Fruit fly (Drosophila melanogaster) whole organism, embryonic: ENCODE data around the gene CG13893.

ENCODE experiments used
- Awh ChIP-seq: fragments of 200-800 bp; sonication (Bioruptor generic); IDR thresholded peaks from 2 replicates; pipeline ENCODE4, ENCODE4 v1.3.6; 2022; ENCODE audit warnings: missing biosample characterization, missing genetic modification characterization
- B-H1 ChIP-seq: fragments of 200-800 bp; sonication (Bioruptor generic); IDR thresholded peaks from 3 replicates; pipeline ENCODE4 v1.3.6; 2022; ENCODE audit warnings: missing biosample characterization, missing genetic modification characterization
- B-H2 ChIP-seq: fragments of 200-800 bp; sonication (Bioruptor generic); optimal IDR thresholded peaks from 2 replicates; lab custom pipeline; 2018; ENCODE audit warnings: missing biosample characterization, mild to moderate bottlenecking, missing genetic modification characterization
- C15 ChIP-seq: fragments of 200-800 bp; sonication (Bioruptor generic); IDR thresholded peaks from 3 replicates; pipeline ENCODE4 v1.3.6; 2022; ENCODE audit warnings: missing biosample characterization, missing genetic modification characterization
- CG11695 ChIP-seq: fragments of 200-800 bp; sonication (Bioruptor generic); IDR thresholded peaks from 3 replicates; pipeline ENCODE4 v1.3.6; 2022; ENCODE audit warnings: missing biosample characterization, missing genetic modification characterization
- CG14965 ChIP-seq: fragments of 200-800 bp; sonication (Bioruptor generic); optimal IDR thresholded peaks from 2 replicates; lab custom pipeline; 2016; ENCODE audit warnings: missing biosample characterization, missing genetic modification characterization, borderline replicate concordance
- CG2116 ChIP-seq: fragments of 200-800 bp; sonication (Bioruptor generic); optimal IDR thresholded peaks from 3 replicates; lab custom pipeline; 2018; ENCODE audit warnings: missing biosample characterization, mild to moderate bottlenecking, missing genetic modification characterization
- CG3995 ChIP-seq: fragments of 200-800 bp; sonication (Bioruptor generic); optimal IDR thresholded peaks from 3 replicates; lab custom pipeline; 2016; ENCODE audit warnings: missing biosample characterization, missing genetic modification characterization
- CG4360 ChIP-seq: fragments of 200-800 bp; sonication (Bioruptor generic); IDR thresholded peaks from 2 replicates; pipeline ENCODE4 v1.3.6; 2022; ENCODE audit warnings: missing biosample characterization, missing genetic modification characterization
- CG6175 ChIP-seq: fragments of 200-800 bp; sonication (Bioruptor generic); IDR thresholded peaks from 3 replicates; pipeline ENCODE4 v1.3.6; 2022; ENCODE audit warnings: missing biosample characterization, missing genetic modification characterization
- CG8089 ChIP-seq: fragments of 200-800 bp; sonication (Bioruptor generic); optimal IDR thresholded peaks from 3 replicates; lab custom pipeline; 2016; ENCODE audit warnings: missing biosample characterization, missing genetic modification characterization
- CG8388 ChIP-seq: fragments of 200-800 bp; sonication (Bioruptor generic); optimal IDR thresholded peaks from 2 replicates; lab custom pipeline; 2019; ENCODE audit warnings: missing biosample characterization, mild to moderate bottlenecking, missing genetic modification characterization, moderate library complexity
- CG9727 ChIP-seq: fragments of 200-800 bp; sonication (Bioruptor generic); optimal IDR thresholded peaks from 3 replicates; lab custom pipeline; 2017; ENCODE audit warnings: missing biosample characterization, mild to moderate bottlenecking, missing genetic modification characterization
- D ChIP-seq, 2 experiments: fragments of 200-800 bp in 1 of 2; fragments of >200 bp in 1 of 2; sonication (Bioruptor generic) in 1 of 2; optimal IDR thresholded peaks; 2 replicates in 1 of 2; 3 replicates in 1 of 2; lab custom pipeline; 2017; ENCODE audit warnings: mild to moderate bottlenecking in 1 of 2, missing biosample characterization in 1 of 2, missing genetic modification characterization in 1 of 2, missing genetic modification reagents in 1 of 2
- Doc2 ChIP-seq: fragments of 200-800 bp; sonication (Bioruptor generic); IDR thresholded peaks from 2 replicates; pipeline ENCODE4 v1.3.6; 2022; ENCODE audit warnings: missing biosample characterization, missing genetic modification characterization
- Dref ChIP-seq: fragments of 200-800 bp; sonication (Bioruptor generic); IDR thresholded peaks from 2 replicates; pipeline ENCODE4 v1.3.6; 2022; ENCODE audit warnings: missing biosample characterization, missing genetic modification characterization
- Ets97D ChIP-seq: fragments of 200-800 bp; sonication (Bioruptor generic); optimal IDR thresholded peaks from 3 replicates; lab custom pipeline; 2016; ENCODE audit warnings: missing biosample characterization, missing genetic modification characterization
- HLH54F ChIP-seq: fragments of 200-800 bp; sonication (Bioruptor generic); optimal IDR thresholded peaks from 3 replicates; lab custom pipeline; 2016; ENCODE audit warnings: missing biosample characterization, missing genetic modification characterization
- Hsf ChIP-seq: fragments of 200-800 bp; sonication (Bioruptor generic); optimal IDR thresholded peaks from 3 replicates; lab custom pipeline; 2016; ENCODE audit warnings: missing biosample characterization, missing genetic modification characterization
- Meics ChIP-seq: fragments of 200-800 bp; sonication (Bioruptor generic); optimal IDR thresholded peaks from 2 replicates; lab custom pipeline; 2017; ENCODE audit warnings: missing biosample characterization, mild to moderate bottlenecking, missing genetic modification characterization
- Mes4 ChIP-seq: fragments of 200-800 bp; sonication (Bioruptor generic); optimal IDR thresholded peaks from 2 replicates; lab custom pipeline; 2016; ENCODE audit warnings: missing biosample characterization, missing genetic modification characterization
- Opbp ChIP-seq: fragments of 200-800 bp; sonication (Bioruptor generic); IDR thresholded peaks from 3 replicates; pipeline ENCODE4 v1.3.6; 2022; ENCODE audit warnings: missing biosample characterization, missing genetic modification characterization; ENCODE audit not compliant: partially characterized antibody
- PHDP ChIP-seq: fragments of 200-800 bp; sonication (Bioruptor generic); optimal IDR thresholded peaks from 3 replicates; lab custom pipeline; 2018; ENCODE audit warnings: missing biosample characterization, mild to moderate bottlenecking, missing genetic modification characterization, moderate library complexity
- Spps ChIP-seq: fragments of 200-800 bp; sonication (Bioruptor generic); optimal IDR thresholded peaks from 2 replicates; lab custom pipeline; 2018; ENCODE audit warnings: missing biosample characterization, mild to moderate bottlenecking, missing genetic modification characterization
- Taf1 ChIP-seq: fragments of 200-800 bp; sonication (Bioruptor generic); IDR thresholded peaks from 2 replicates; pipeline ENCODE4 v1.3.6; 2022; ENCODE audit warnings: missing biosample characterization, missing genetic modification characterization
- ap ChIP-seq: fragments of 200-800 bp; sonication (Bioruptor generic); IDR thresholded peaks from 2 replicates; pipeline ENCODE4 v1.3.6; 2022; ENCODE audit warnings: missing biosample characterization, missing genetic modification characterization
- ato ChIP-seq: fragments of 200-800 bp; sonication (Bioruptor generic); IDR thresholded peaks from 2 replicates; pipeline ENCODE4 v1.3.6; 2022; ENCODE audit warnings: missing biosample characterization, missing genetic modification characterization; ENCODE audit not compliant: partially characterized antibody
- br ChIP-seq: fragments of >200 bp; optimal IDR thresholded peaks from 2 replicates; lab custom pipeline; 2017
- cad ChIP-seq: fragments of >200 bp; optimal IDR thresholded peaks from 2 replicates; lab custom pipeline; 2017; ENCODE audit warnings: missing biosample characterization, missing genetic modification characterization
- da ChIP-seq: fragments of 200-800 bp; sonication (Bioruptor generic); optimal IDR thresholded peaks from 2 replicates; lab custom pipeline; 2016; ENCODE audit warnings: missing biosample characterization, missing genetic modification characterization
- dmrt99B ChIP-seq: fragments of 200-800 bp; sonication (Bioruptor generic); optimal IDR thresholded peaks from 2 replicates; lab custom pipeline; 2018; ENCODE audit warnings: missing biosample characterization, mild to moderate bottlenecking, missing genetic modification characterization, moderate library complexity
- ewg ChIP-seq: fragments of 200-800 bp; sonication (Bioruptor generic); optimal IDR thresholded peaks from 3 replicates; lab custom pipeline; 2017; ENCODE audit warnings: mild to moderate bottlenecking, missing biosample characterization, missing genetic modification reagents, missing genetic modification characterization
- gcm2 ChIP-seq: fragments of 200-800 bp; sonication (Bioruptor generic); optimal IDR thresholded peaks from 2 replicates; lab custom pipeline; 2016; ENCODE audit warnings: missing biosample characterization, missing genetic modification characterization
- gfzf ChIP-seq: fragments of 200-800 bp; sonication (Bioruptor generic); optimal IDR thresholded peaks from 2 replicates; lab custom pipeline; 2016; ENCODE audit warnings: missing biosample characterization, mild to moderate bottlenecking, missing genetic modification characterization, moderate library complexity
- hbn ChIP-seq: fragments of 200-800 bp; sonication (Bioruptor generic); IDR thresholded peaks from 2 replicates; pipeline ENCODE4 v1.3.6; 2022; ENCODE audit warnings: missing biosample characterization, missing genetic modification characterization; ENCODE audit not compliant: partially characterized antibody
- lmd ChIP-seq: fragments of 200-800 bp; sonication (Bioruptor generic); IDR thresholded peaks from 2 replicates; pipeline ENCODE4 v1.3.6; 2022; ENCODE audit warnings: missing biosample characterization, missing genetic modification characterization
- mam ChIP-seq: fragments of 200-800 bp; sonication (Bioruptor generic); optimal IDR thresholded peaks from 3 replicates; lab custom pipeline; 2016; ENCODE audit warnings: missing biosample characterization, missing genetic modification characterization
- onecut ChIP-seq: fragments of 200-800 bp; sonication (Bioruptor generic); IDR thresholded peaks from 2 replicates; pipeline ENCODE4 v1.3.6; 2022; ENCODE audit warnings: missing biosample characterization, missing genetic modification characterization
- otp ChIP-seq: fragments of 200-800 bp; sonication (Bioruptor generic); IDR thresholded peaks from 3 replicates; pipeline ENCODE4, ENCODE4 v1.3.6; 2022; ENCODE audit warnings: missing biosample characterization, missing genetic modification characterization
- phol ChIP-seq: fragments of 200-800 bp; sonication (Bioruptor generic); optimal IDR thresholded peaks from 3 replicates; lab custom pipeline; 2018; ENCODE audit warnings: missing biosample characterization, mild to moderate bottlenecking, missing genetic modification characterization, moderate library complexity
- row ChIP-seq: fragments of 200-800 bp; sonication (Bioruptor generic); IDR thresholded peaks from 3 replicates; pipeline ENCODE4 v1.3.6; 2022; ENCODE audit warnings: missing biosample characterization, missing genetic modification characterization
- run ChIP-seq: fragments of 200-800 bp; sonication (Bioruptor generic); optimal IDR thresholded peaks from 3 replicates; lab custom pipeline; 2018; ENCODE audit warnings: missing biosample characterization, mild to moderate bottlenecking, missing genetic modification characterization
- scrt ChIP-seq: fragments of 200-800 bp; sonication (Bioruptor generic); optimal IDR thresholded peaks from 2 replicates; lab custom pipeline; 2018; ENCODE audit warnings: missing biosample characterization, mild to moderate bottlenecking, missing genetic modification characterization, moderate library complexity
- slp2 ChIP-seq: fragments of 200-800 bp; sonication (Bioruptor generic); optimal IDR thresholded peaks from 2 replicates; lab custom pipeline; 2016; ENCODE audit warnings: missing biosample characterization, missing genetic modification characterization
- sr ChIP-seq: fragments of 200-800 bp; sonication (Bioruptor generic); IDR thresholded peaks from 3 replicates; pipeline ENCODE4 v1.3.6; 2022; ENCODE audit warnings: missing biosample characterization, missing genetic modification characterization
- stwl ChIP-seq: fragments of 200-800 bp; sonication (Bioruptor generic); optimal IDR thresholded peaks from 3 replicates; lab custom pipeline; 2018; ENCODE audit warnings: missing biosample characterization, mild to moderate bottlenecking, missing genetic modification characterization, moderate library complexity
- tna ChIP-seq: fragments of 200-800 bp; sonication (Bioruptor generic); IDR thresholded peaks from 2 replicates; pipeline ENCODE4 v1.3.6; 2022; ENCODE audit warnings: missing biosample characterization, missing genetic modification characterization; ENCODE audit not compliant: partially characterized antibody
- toy ChIP-seq: fragments of 200-800 bp; sonication (Bioruptor generic); IDR thresholded peaks from 2 replicates; pipeline ENCODE4 v1.3.6; 2022; ENCODE audit warnings: missing biosample characterization, missing genetic modification characterization
- tx ChIP-seq: fragments of 200-800 bp; sonication (Bioruptor generic); optimal IDR thresholded peaks from 2 replicates; lab custom pipeline; 2016; ENCODE audit warnings: missing biosample characterization, missing genetic modification characterization
- usp ChIP-seq: fragments of >200 bp; optimal IDR thresholded peaks from 2 replicates; lab custom pipeline; 2017; ENCODE audit warnings: missing biosample characterization, missing genetic modification characterization

The CG13893 gene

dm6 chr3L:644111-644718 is 40.4 kb upstream of the CG13893 start (continued):
- TF ChIP-seq CG3995 (GFP tag; lab: Kevin White, UChicago) (peak; percentile 21), C15 (GFP tag; lab: Robert Waterston, UW) (peak; percentile 36; the same call in 1 of the 3 replicates), otp (peak; percentile 90), CG4360 (peak; percentile 73), CG6175 (GFP tag; lab: Robert Waterston, UW) (no peak; the same call in 2 of the 3 replicates), Taf1 (peak; percentile 50; the same call in 1 of the 2 replicates), HLH54F (GFP tag; lab: Kevin White, UChicago) (peak; percentile 75), Opbp (GFP tag; lab: Robert Waterston, UW) (no peak), toy (GFP tag; lab: Robert Waterston, UW) (no peak), CG14965 (GFP tag; lab: Kevin White, UChicago) (peak; percentile 60), ap (GFP tag; lab: Robert Waterston, UW) (peak; percentile 84), Spps (peak; percentile 56), D (optimal IDR thresholded peaks at IDR 0.05; lab: Kevin White, UChicago) (no peak), D (GFP tag; optimal IDR thresholded peaks at IDR 0.05; lab: Kevin White, UChicago) (peak; percentile 89), hbn (GFP tag; lab: Robert Waterston, UW) (no peak), ewg (GFP tag; lab: Kevin White, UChicago) (peak; percentile 89), B-H1 (GFP tag; lab: Robert Waterston, UW) (peak; percentile 80; the same call in 2 of the 3 replicates), scrt (GFP tag; lab: Kevin White, UChicago) (peak; percentile 66), run (tag; lab: Kevin White, UChicago) (peak; percentile 68), tx (peak; percentile 83), row (peak; percentile 88), gfzf (GFP tag; lab: Kevin White, UChicago) (peak; percentile 3), lmd (peak; percentile 81), cad (GFP tag; lab: Kevin White, UChicago) (no peak), stwl (peak; percentile 11), usp (GFP tag; lab: Kevin White, UChicago) (no peak), CG8089 (GFP tag; lab: Kevin White, UChicago) (peak; percentile 93), CG11695 (GFP tag; lab: Robert Waterston, UW) (peak; percentile 78), CG9727 (GFP tag; lab: Kevin White, UChicago) (peak; percentile 79), mam (GFP tag; lab: Kevin White, UChicago) (peak; percentile 86), dmrt99B (peak; percentile 94), phol (tag; lab: Kevin White, UChicago) (peak; percentile 89), PHDP (tag; lab: Kevin White, UChicago) (peak; percentile 87), Doc2 (GFP tag; lab: Robert Waterston, UW) (no peak), tna (no peak), Mes4 (GFP tag; lab: Kevin White, UChicago) (peak; percentile 72), Awh (GFP tag; lab: Robert Waterston, UW) (peak; percentile 93), Meics (GFP tag; lab: Kevin White, UChicago) (peak; percentile 72), slp2 (peak; percentile 88), br (lab: Kevin White, UChicago) (no peak), CG8388 (GFP tag; lab: Kevin White, UChicago) (peak; percentile 85), Dref (GFP tag; lab: Robert Waterston, UW) (no peak), Ets97D (peak; percentile 64), ato (no peak), gcm2 (GFP tag; lab: Kevin White, UChicago) (peak; percentile 84), da (GFP tag; lab: Kevin White, UChicago) (peak; percentile 84), sr (GFP tag; lab: Robert Waterston, UW) (peak; percentile 73; the same call in 2 of the 3 replicates), onecut (GFP tag; lab: Robert Waterston, UW) (peak; percentile 79), Hsf (GFP tag; lab: Kevin White, UChicago) (peak; percentile 88), B-H2 (GFP tag; lab: Kevin White, UChicago) (no peak), CG2116 (GFP tag; lab: Kevin White, UChicago) (peak; percentile 46)
